Worm (Caenorhabditis elegans) whole organism, young adult: ENCODE data around the gene srv-7.

Experiments used
- F22D6.2 ChIP-seq: sonication (generic microtip); optimal IDR thresholded peaks from 2 replicates; lab custom pipeline; 2016; ENCODE audit warnings: mild to moderate bottlenecking, missing genetic modification characterization, missing compliant biosample characterization
- Y56A3A.18 ChIP-seq: fragments of 200-800 bp; sonication (Bioruptor generic); IDR thresholded peaks from 2 replicates; pipeline ENCODE4 v1.3.6; 2022; ENCODE audit warnings: missing genetic modification reagents, missing genetic modification characterization, missing compliant biosample characterization
- athp-1 ChIP-seq: sonication (generic microtip); optimal IDR thresholded peaks from 2 replicates; lab custom pipeline; 2017; ENCODE audit warnings: mild to moderate bottlenecking, missing genetic modification characterization, missing compliant biosample characterization
- cebp-2 ChIP-seq: fragments of 200-800 bp; sonication (Bioruptor generic); IDR thresholded peaks from 2 replicates; pipeline ENCODE4 v1.3.6; 2022; ENCODE audit warnings: missing genetic modification characterization, missing compliant biosample characterization
- chd-7 ChIP-seq: sonication (generic microtip); optimal IDR thresholded peaks from 2 replicates; lab custom pipeline; 2016; ENCODE audit warnings: mild to moderate bottlenecking, missing genetic modification characterization, moderate library complexity, missing compliant biosample characterization
- ekl-4 ChIP-seq: fragments of 200-800 bp; sonication (Bioruptor generic); IDR thresholded peaks from 2 replicates; pipeline ENCODE4 v1.3.6; 2022; ENCODE audit warnings: missing genetic modification reagents, missing genetic modification characterization, missing compliant biosample characterization
- madf-10 ChIP-seq: sonication (generic microtip); optimal IDR thresholded peaks from 2 replicates; lab custom pipeline; 2016; ENCODE audit warnings: mild to moderate bottlenecking, missing genetic modification characterization, missing compliant biosample characterization
- nhr-179 ChIP-seq: sonication (generic microtip); optimal IDR thresholded peaks from 2 replicates; lab custom pipeline; 2016; ENCODE audit warnings: mild to moderate bottlenecking, missing genetic modification characterization, missing compliant biosample characterization
- snpc-4 ChIP-seq, 5 experiments: fragments of 150-350 bp in 1 of 5; sonication (generic microtip) in 4 of 5; optimal IDR thresholded peaks; 2 replicates each; lab custom pipeline; 2014 to 2018; ENCODE audit warnings: missing genetic modification characterization in 5 of 5, missing biosample characterization in 3 of 5, antibody characterized with exemption in 2 of 5, mild to moderate bottlenecking in 2 of 5, missing compliant biosample characterization in 2 of 5, missing genotype in 2 of 5, moderate library complexity in 2 of 5, missing genetic modification reagents in 1 of 5

ce11 chrX:5696197-5696596 lies 48.4 kb upstream of the srv-7 start:
- TF ChIP-seq snpc-4 (GFP tag; optimal IDR thresholded peaks at IDR 0.05; lab: Kevin White, UChicago) (no peak), snpc-4 (tag; optimal IDR thresholded peaks at IDR 0.05; lab: Kevin White, UChicago) (no peak), Y56A3A.18 (no peak), chd-7 (tag; lab: Kevin White, UChicago) (peak; percentile 18), F22D6.2 (tag; lab: Kevin White, UChicago) (no peak), athp-1 (tag; lab: Kevin White, UChicago) (no peak), ekl-4 (GFP tag; lab: Robert Waterston, UW) (peak; percentile 48; the same call in 1 of the 2 replicates), cebp-2 (GFP tag; lab: Robert Waterston, UW) (no peak), nhr-179 (no peak), madf-10 (tag; lab: Kevin White, UChicago) (no peak)
